Worm (Caenorhabditis elegans) whole organism, young adult: ENCODE results near the gene F38B2.4.

Experiments used
- C06A6.2 ChIP-seq: fragments of 200-800 bp; sonication (Bioruptor generic); conservative IDR thresholded peaks from 2 replicates; pipeline ENCODE4 v1.3.6; 2022; ENCODE audit warnings: missing genetic modification characterization, missing compliant biosample characterization
- C17E4.6 ChIP-seq: fragments of 200-800 bp; sonication (Bioruptor generic); IDR thresholded peaks from 2 replicates; pipeline ENCODE4 v1.3.6; 2022; ENCODE audit warnings: missing genetic modification reagents, missing genetic modification characterization, missing compliant biosample characterization
- D2030.7 ChIP-seq: fragments of 200-800 bp; sonication (Bioruptor generic); IDR thresholded peaks from 2 replicates; pipeline ENCODE4 v1.3.6; 2022; ENCODE audit warnings: missing genetic modification reagents, missing genetic modification characterization, missing compliant biosample characterization
- F10E7.11 ChIP-seq: sonication (generic microtip); optimal IDR thresholded peaks from 2 replicates; lab custom pipeline; 2017; ENCODE audit warnings: mild to moderate bottlenecking, missing genetic modification characterization, moderate library complexity, missing compliant biosample characterization
- F22D6.2 ChIP-seq: sonication (generic microtip); optimal IDR thresholded peaks from 2 replicates; lab custom pipeline; 2016; ENCODE audit warnings: mild to moderate bottlenecking, missing genetic modification characterization, missing compliant biosample characterization
- T07F8.4 ChIP-seq: sonication (generic microtip); optimal IDR thresholded peaks from 2 replicates; lab custom pipeline; 2016; ENCODE audit warnings: mild to moderate bottlenecking, missing genetic modification characterization, moderate library complexity, missing compliant biosample characterization
- T26A5.8 ChIP-seq: sonication (generic microtip); optimal IDR thresholded peaks from 2 replicates; lab custom pipeline; 2016; ENCODE audit warnings: missing genetic modification characterization, missing compliant biosample characterization
- Y53G8AR.9 ChIP-seq: fragments of 200-800 bp; sonication (Bioruptor generic); conservative IDR thresholded peaks from 2 replicates; pipeline ENCODE4 v1.3.6; 2022; ENCODE audit warnings: missing genetic modification reagents, missing genetic modification characterization, missing compliant biosample characterization
- Y95B8A.8 ChIP-seq: fragments of 200-800 bp; sonication (Bioruptor generic); IDR thresholded peaks from 2 replicates; pipeline ENCODE4 v1.3.6; 2022; ENCODE audit warnings: missing genetic modification reagents, missing genetic modification characterization, missing compliant biosample characterization
- ZK185.1 ChIP-seq: sonication (generic microtip); optimal IDR thresholded peaks from 2 replicates; lab custom pipeline; 2016; ENCODE audit warnings: mild to moderate bottlenecking, missing genetic modification characterization, missing compliant biosample characterization; ENCODE audit not compliant: poor library complexity, severe bottlenecking
- aptf-2 ChIP-seq: fragments of 200-800 bp; sonication (Bioruptor generic); conservative IDR thresholded peaks from 2 replicates; pipeline ENCODE4 v1.3.6; 2022; ENCODE audit warnings: missing genetic modification reagents, missing genetic modification characterization, missing compliant biosample characterization
- athp-1 ChIP-seq: sonication (generic microtip); optimal IDR thresholded peaks from 2 replicates; lab custom pipeline; 2017; ENCODE audit warnings: mild to moderate bottlenecking, missing genetic modification characterization, missing compliant biosample characterization
- attf-3 ChIP-seq: fragments of 200-800 bp; sonication (Bioruptor generic); conservative IDR thresholded peaks from 2 replicates; pipeline ENCODE4 v1.3.6; 2022; ENCODE audit warnings: missing genetic modification reagents, missing genetic modification characterization, missing compliant biosample characterization
- bed-1 ChIP-seq: fragments of 200-800 bp; sonication (Bioruptor generic); IDR thresholded peaks from 2 replicates; pipeline ENCODE4 v1.3.6; 2022; ENCODE audit warnings: missing genetic modification reagents, missing genetic modification characterization, missing compliant biosample characterization
- cebp-1 ChIP-seq, 2 experiments: fragments of 200-800 bp in 1 of 2; sonication (Bioruptor generic) in 1 of 2; sonication (generic microtip) in 1 of 2; IDR thresholded peaks in 1 of 2; optimal IDR thresholded peaks in 1 of 2; 2 replicates each; pipeline versions ENCODE4 v1.3.6 to Lab custom; 2017 to 2022; ENCODE audit warnings: missing compliant biosample characterization in 2 of 2, missing genetic modification characterization in 2 of 2, mild to moderate bottlenecking in 1 of 2, missing genetic modification reagents in 1 of 2, moderate library complexity in 1 of 2
- ceh-91 ChIP-seq: fragments of 200-800 bp; sonication (Bioruptor generic); IDR thresholded peaks from 2 replicates; pipeline ENCODE4 v1.3.6; 2022; ENCODE audit warnings: missing genetic modification reagents, missing genetic modification characterization, missing compliant biosample characterization
- die-1 ChIP-seq: sonication (generic microtip); optimal IDR thresholded peaks from 2 replicates; lab custom pipeline; 2016; ENCODE audit warnings: missing genotype, mild to moderate bottlenecking, missing genetic modification characterization, missing compliant biosample characterization
- dox-1 ChIP-seq: fragments of 200-800 bp; sonication (Bioruptor generic); IDR thresholded peaks from 2 replicates; pipeline ENCODE4 v1.3.6; 2022; ENCODE audit warnings: missing genetic modification reagents, missing genetic modification characterization, missing compliant biosample characterization
- dpff-1 ChIP-seq: sonication (generic microtip); optimal IDR thresholded peaks from 2 replicates; lab custom pipeline; 2017; ENCODE audit warnings: mild to moderate bottlenecking, missing genetic modification characterization, missing compliant biosample characterization
- ets-4 ChIP-seq: fragments of 200-800 bp; sonication (Bioruptor generic); optimal IDR thresholded peaks from 2 replicates; lab custom pipeline; 2018; ENCODE audit warnings: mild to moderate bottlenecking, missing genetic modification characterization, missing compliant biosample characterization
- hlh-26 ChIP-seq: fragments of 200-800 bp; sonication (Bioruptor generic); conservative IDR thresholded peaks from 2 replicates; pipeline ENCODE4 v1.3.6; 2022; ENCODE audit warnings: missing genetic modification reagents, missing genetic modification characterization, missing compliant biosample characterization
- hmg-1.2 ChIP-seq: fragments of 200-800 bp; sonication (Bioruptor generic); IDR thresholded peaks from 2 replicates; pipeline ENCODE4 v1.3.6; 2022; ENCODE audit warnings: missing genetic modification reagents, missing genetic modification characterization, missing compliant biosample characterization
- hmg-20 ChIP-seq: fragments of 200-800 bp; sonication (Bioruptor generic); IDR thresholded peaks from 2 replicates; pipeline ENCODE4 v1.3.6; 2022; ENCODE audit warnings: missing genetic modification reagents, missing genetic modification characterization, missing compliant biosample characterization
- lag-1 ChIP-seq: fragments of 200-800 bp; sonication (Bioruptor generic); IDR thresholded peaks from 2 replicates; pipeline ENCODE4 v1.3.6; 2022; ENCODE audit warnings: missing genetic modification reagents, missing genetic modification characterization, missing compliant biosample characterization
- lin-35 ChIP-seq, 3 experiments: fragments of 150-350 bp in 2 of 3; sonication (generic microtip) in 1 of 3; optimal IDR thresholded peaks; 2 replicates each; lab custom pipeline; 2014 to 2018; ENCODE audit warnings: missing biosample characterization in 3 of 3, missing genetic modification characterization in 3 of 3, missing genetic modification reagents in 3 of 3
- lir-1 ChIP-seq: fragments of 200-800 bp; sonication (Bioruptor generic); conservative IDR thresholded peaks from 2 replicates; pipeline ENCODE4 v1.3.6; 2022; ENCODE audit warnings: missing genetic modification reagents, missing genetic modification characterization, missing compliant biosample characterization
- madf-10 ChIP-seq: sonication (generic microtip); optimal IDR thresholded peaks from 2 replicates; lab custom pipeline; 2016; ENCODE audit warnings: mild to moderate bottlenecking, missing genetic modification characterization, missing compliant biosample characterization
- nhr-120 ChIP-seq: fragments of 200-800 bp; sonication (Bioruptor generic); IDR thresholded peaks from 2 replicates; pipeline ENCODE4 v1.3.6; 2022; ENCODE audit warnings: missing genetic modification characterization, missing compliant biosample characterization
- nhr-27 ChIP-seq: fragments of 200-800 bp; sonication (Bioruptor generic); optimal IDR thresholded peaks from 2 replicates; lab custom pipeline; 2018; ENCODE audit warnings: mild to moderate bottlenecking, missing genetic modification characterization, moderate library complexity, missing compliant biosample characterization
- nhr-80 ChIP-seq: sonication (generic microtip); optimal IDR thresholded peaks from 2 replicates; lab custom pipeline; 2016; ENCODE audit warnings: missing genetic modification characterization, missing compliant biosample characterization
- nhr-90 ChIP-seq: sonication (generic microtip); optimal IDR thresholded peaks from 2 replicates; lab custom pipeline; 2016; ENCODE audit warnings: missing genotype, mild to moderate bottlenecking, missing genetic modification characterization, missing compliant biosample characterization
- snpc-3.4 ChIP-seq: sonication (generic microtip); optimal IDR thresholded peaks from 2 replicates; lab custom pipeline; 2017; ENCODE audit warnings: missing genetic modification characterization, mild to moderate bottlenecking, missing compliant biosample characterization, antibody characterized with exemption, moderate library complexity, missing genotype, missing genetic modification reagents
- snpc-4 ChIP-seq, 5 experiments: fragments of 150-350 bp in 1 of 5; sonication (generic microtip) in 4 of 5; optimal IDR thresholded peaks; 2 replicates each; lab custom pipeline; 2014 to 2018; ENCODE audit warnings: missing genetic modification characterization in 5 of 5, missing biosample characterization in 3 of 5, antibody characterized with exemption in 2 of 5, mild to moderate bottlenecking in 2 of 5, missing compliant biosample characterization in 2 of 5, missing genotype in 2 of 5, moderate library complexity in 2 of 5, missing genetic modification reagents in 1 of 5
- unc-62 ChIP-seq: fragments of 150-350 bp; optimal IDR thresholded peaks from 2 replicates; lab custom pipeline; 2014; ENCODE audit warnings: missing biosample characterization, missing genetic modification reagents, missing genetic modification characterization

F38B2.4 gene

DNA sequence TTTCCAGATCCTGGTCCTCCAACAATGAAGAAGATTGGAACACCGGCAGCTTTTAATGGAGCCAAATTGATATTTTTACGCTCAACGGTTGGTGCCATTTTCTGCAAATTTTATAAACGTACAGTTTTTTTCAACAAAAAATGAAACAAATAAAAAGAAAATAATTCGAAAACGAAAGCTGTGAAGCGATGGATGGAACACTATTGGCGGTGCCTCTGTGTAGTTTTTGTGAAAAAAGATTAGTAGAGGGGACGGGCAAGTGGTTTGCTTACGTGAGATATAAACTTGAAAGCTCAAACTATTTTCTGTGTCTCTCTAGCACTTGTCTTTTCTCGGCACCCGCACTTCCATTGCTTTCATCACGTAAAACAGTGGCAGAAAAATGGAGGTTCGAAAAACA, at the start of gene F38B2.4:
Gene F38B2.4 (minus strand): TSS at position 101 of the 400 bp plus-strand sequence.
- no peak for TF ChIP-seq athp-1 (tag; lab: Kevin White, UChicago)
- no peak for TF ChIP-seq F22D6.2 (tag; lab: Kevin White, UChicago)

DNA sequence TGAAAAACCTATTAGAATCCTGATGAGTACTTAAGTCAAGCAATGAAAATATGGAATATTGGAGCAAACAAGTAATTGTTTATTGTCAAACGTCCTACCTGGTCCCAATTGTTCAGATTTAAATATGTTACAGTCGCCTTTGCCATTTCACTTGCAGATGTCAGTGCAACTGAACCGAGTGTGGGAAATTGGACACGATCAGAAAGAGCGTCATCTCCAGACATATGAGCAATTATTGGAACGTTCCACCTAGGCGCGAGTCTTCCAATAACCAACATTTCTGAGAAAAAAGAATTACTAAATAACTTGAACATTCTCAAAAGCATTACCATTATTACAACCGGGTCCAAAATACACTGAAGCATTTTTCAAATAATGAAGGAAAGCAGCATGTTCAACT, 49.6 kb upstream of the F38B2.4 start:
- TF ChIP-seq madf-10 (tag; lab: Kevin White, UChicago) (no peak), nhr-27 (tag; lab: Kevin White, UChicago) (no peak), die-1 (no peak), nhr-120 (GFP tag; lab: Robert Waterston, UW) (no peak), bed-1 (GFP tag; lab: Robert Waterston, UW) (no peak), lin-35 (GFP tag; optimal IDR thresholded peaks at IDR 0.05; lab: Kevin White, UChicago) (no peak), nhr-80 (tag; lab: Kevin White, UChicago) (no peak), hlh-26 (GFP tag; lab: Robert Waterston, UW) (no peak), C17E4.6 (GFP tag; lab: Robert Waterston, UW) (no peak), C06A6.2 (GFP tag; lab: Robert Waterston, UW) (no peak), lag-1 (GFP tag; lab: Robert Waterston, UW) (no peak), aptf-2 (GFP tag; lab: Robert Waterston, UW) (no peak), attf-3 (GFP tag; lab: Robert Waterston, UW) (no peak), F10E7.11 (tag; lab: Kevin White, UChicago) (no peak), T07F8.4 (tag; lab: Kevin White, UChicago) (no peak), ceh-91 (GFP tag; lab: Robert Waterston, UW) (no peak), dpff-1 (tag; lab: Kevin White, UChicago) (no peak), hmg-20 (GFP tag; lab: Robert Waterston, UW) (no peak)
- TF ChIP-seq, all 124 proteins: peak for 0

DNA sequence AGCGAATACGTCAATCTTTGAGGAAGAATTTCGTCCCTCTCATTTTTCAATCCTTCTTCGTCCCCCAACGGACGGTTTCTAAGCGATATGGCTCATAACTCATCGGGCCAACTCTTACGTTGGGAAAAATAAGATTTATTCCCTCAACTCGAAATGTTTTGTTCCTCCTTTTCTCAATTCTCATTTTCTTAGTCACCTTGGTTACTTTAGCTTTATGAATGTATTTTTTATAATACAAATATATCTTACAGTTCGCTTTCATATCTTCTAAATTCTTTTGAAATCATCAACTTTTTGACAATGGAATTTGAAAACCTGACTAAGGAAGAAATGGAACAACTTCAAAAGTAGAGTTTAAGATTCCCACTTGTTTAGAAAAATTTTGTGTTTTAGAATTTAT, 41.9 kb upstream of the F38B2.4 start, which contains the start of gene npr-9:
Gene npr-9 (plus strand): TSS at position 301 of the 400 bp plus-strand sequence.
- TF ChIP-seq Y95B8A.8 (GFP tag; lab: Robert Waterston, UW), result no peak
- no peak for TF ChIP-seq T26A5.8 (tag; lab: Kevin White, UChicago)
- no peak for TF ChIP-seq dpff-1 (tag; lab: Kevin White, UChicago)
- no peak for TF ChIP-seq unc-62 (GFP tag; lab: Kevin White, UChicago)
- no peak for TF ChIP-seq aptf-2 (GFP tag; lab: Robert Waterston, UW)
- TF ChIP-seq cebp-1 (GFP tag; IDR thresholded peaks at IDR 0.05; lab: Robert Waterston, UW), result no peak
- TF ChIP-seq cebp-1 (tag; optimal IDR thresholded peaks at IDR 0.05; lab: Kevin White, UChicago), result no peak
- TF ChIP-seq hmg-1.2, result no peak
- no peak for TF ChIP-seq snpc-3.4
- no peak for TF ChIP-seq Y53G8AR.9 (GFP tag; lab: Robert Waterston, UW)
- no peak for TF ChIP-seq snpc-4 (GFP tag; optimal IDR thresholded peaks at IDR 0.05; lab: Kevin White, UChicago)
- TF ChIP-seq snpc-4 (tag; optimal IDR thresholded peaks at IDR 0.05; lab: Kevin White, UChicago), result no peak
- no peak for TF ChIP-seq ceh-91 (GFP tag; lab: Robert Waterston, UW)
- TF ChIP-seq die-1, result no peak
- no peak for TF ChIP-seq dox-1 (GFP tag; lab: Robert Waterston, UW)
- no peak for TF ChIP-seq ets-4
- TF ChIP-seq D2030.7 (GFP tag; lab: Robert Waterston, UW), result no peak
- no peak for TF ChIP-seq ZK185.1
- TF ChIP-seq nhr-90, result no peak
- TF ChIP-seq lir-1, result no peak
- TF ChIP-seq lin-35 (GFP tag; optimal IDR thresholded peaks at IDR 0.05; lab: Kevin White, UChicago), result no peak
